Worm (Caenorhabditis elegans) whole organism, young adult: Measurements from ENCODE around the gene F09E10.7.

Source experiments
- B0019.2 ChIP-seq: fragments of 200-800 bp; sonication (Bioruptor generic); conservative IDR thresholded peaks from 2 replicates; pipeline ENCODE4 v1.3.6; 2022; ENCODE audit warnings: missing genetic modification reagents, missing genetic modification characterization, missing compliant biosample characterization
- C06A6.2 ChIP-seq: fragments of 200-800 bp; sonication (Bioruptor generic); conservative IDR thresholded peaks from 2 replicates; pipeline ENCODE4 v1.3.6; 2022; ENCODE audit warnings: missing genetic modification characterization, missing compliant biosample characterization
- F22D6.2 ChIP-seq: sonication (generic microtip); optimal IDR thresholded peaks from 2 replicates; lab custom pipeline; 2016; ENCODE audit warnings: mild to moderate bottlenecking, missing genetic modification characterization, missing compliant biosample characterization
- F33H1.4 ChIP-seq: fragments of 200-800 bp; sonication (Bioruptor generic); IDR thresholded peaks from 2 replicates; pipeline ENCODE4 v1.3.6; 2022; ENCODE audit warnings: missing genetic modification reagents, missing genetic modification characterization, missing compliant biosample characterization
- F52B5.7 ChIP-seq: sonication (generic microtip); optimal IDR thresholded peaks from 2 replicates; lab custom pipeline; 2016; ENCODE audit warnings: mild to moderate bottlenecking, missing genetic modification characterization, missing compliant biosample characterization
- K12H6.12 ChIP-seq: fragments of 200-800 bp; sonication (Bioruptor generic); optimal IDR thresholded peaks from 2 replicates; lab custom pipeline; 2018; ENCODE audit warnings: mild to moderate bottlenecking, missing genetic modification characterization, missing compliant biosample characterization
- Y67H2A.10 ChIP-seq: fragments of 200-800 bp; sonication (Bioruptor generic); conservative IDR thresholded peaks from 2 replicates; pipeline ENCODE4 v1.3.6; 2022; ENCODE audit warnings: missing genetic modification reagents, missing genetic modification characterization, missing compliant biosample characterization
- Y95B8A.8 ChIP-seq: fragments of 200-800 bp; sonication (Bioruptor generic); IDR thresholded peaks from 2 replicates; pipeline ENCODE4 v1.3.6; 2022; ENCODE audit warnings: missing genetic modification reagents, missing genetic modification characterization, missing compliant biosample characterization
- aptf-3 ChIP-seq: fragments of 200-800 bp; sonication (Bioruptor generic); IDR thresholded peaks from 2 replicates; pipeline ENCODE4 v1.3.6; 2022; ENCODE audit warnings: missing genetic modification characterization, missing compliant biosample characterization
- atf-7 ChIP-seq: sonication (generic microtip); optimal IDR thresholded peaks from 2 replicates; lab custom pipeline; 2017; ENCODE audit warnings: mild to moderate bottlenecking, missing genetic modification characterization, missing compliant biosample characterization
- cebp-1 ChIP-seq, 2 experiments: fragments of 200-800 bp in 1 of 2; sonication (Bioruptor generic) in 1 of 2; sonication (generic microtip) in 1 of 2; IDR thresholded peaks in 1 of 2; optimal IDR thresholded peaks in 1 of 2; 2 replicates each; pipeline versions ENCODE4 v1.3.6 to Lab custom; 2017 to 2022; ENCODE audit warnings: missing compliant biosample characterization in 2 of 2, missing genetic modification characterization in 2 of 2, mild to moderate bottlenecking in 1 of 2, missing genetic modification reagents in 1 of 2, moderate library complexity in 1 of 2
- ceh-100 ChIP-seq: fragments of 200-800 bp; sonication (Bioruptor generic); IDR thresholded peaks from 2 replicates; pipeline ENCODE4 v1.3.6; 2022; ENCODE audit warnings: missing genetic modification reagents, missing genetic modification characterization, missing compliant biosample characterization
- ceh-40 ChIP-seq: fragments of 200-800 bp; sonication (Bioruptor generic); IDR thresholded peaks from 2 replicates; pipeline ENCODE4 v1.3.6; 2022; ENCODE audit warnings: missing genetic modification characterization, missing compliant biosample characterization
- ceh-79 ChIP-seq: sonication (generic microtip); optimal IDR thresholded peaks from 2 replicates; lab custom pipeline; 2017; ENCODE audit warnings: mild to moderate bottlenecking, missing genetic modification characterization, missing compliant biosample characterization
- chd-7 ChIP-seq: sonication (generic microtip); optimal IDR thresholded peaks from 2 replicates; lab custom pipeline; 2016; ENCODE audit warnings: mild to moderate bottlenecking, missing genetic modification characterization, moderate library complexity, missing compliant biosample characterization
- dox-1 ChIP-seq: fragments of 200-800 bp; sonication (Bioruptor generic); IDR thresholded peaks from 2 replicates; pipeline ENCODE4 v1.3.6; 2022; ENCODE audit warnings: missing genetic modification reagents, missing genetic modification characterization, missing compliant biosample characterization
- efl-1 ChIP-seq: fragments of 150-350 bp; optimal IDR thresholded peaks from 2 replicates; lab custom pipeline; 2014; ENCODE audit warnings: missing biosample characterization, missing genetic modification reagents, missing genetic modification characterization
- egl-44 ChIP-seq: fragments of 200-800 bp; sonication (Bioruptor generic); IDR thresholded peaks from 2 replicates; pipeline ENCODE4 v1.3.6; 2022; ENCODE audit warnings: missing genetic modification reagents, missing genetic modification characterization, missing compliant biosample characterization
- ekl-4 ChIP-seq: fragments of 200-800 bp; sonication (Bioruptor generic); IDR thresholded peaks from 2 replicates; pipeline ENCODE4 v1.3.6; 2022; ENCODE audit warnings: missing genetic modification reagents, missing genetic modification characterization, missing compliant biosample characterization
- hlh-26 ChIP-seq: fragments of 200-800 bp; sonication (Bioruptor generic); conservative IDR thresholded peaks from 2 replicates; pipeline ENCODE4 v1.3.6; 2022; ENCODE audit warnings: missing genetic modification reagents, missing genetic modification characterization, missing compliant biosample characterization
- hmg-1.2 ChIP-seq: fragments of 200-800 bp; sonication (Bioruptor generic); IDR thresholded peaks from 2 replicates; pipeline ENCODE4 v1.3.6; 2022; ENCODE audit warnings: missing genetic modification reagents, missing genetic modification characterization, missing compliant biosample characterization
- hsf-1 ChIP-seq: fragments of 200-800 bp; sonication (Bioruptor generic); IDR thresholded peaks from 2 replicates; pipeline ENCODE4 v1.3.6; 2022; ENCODE audit warnings: missing genetic modification reagents, missing genetic modification characterization, missing compliant biosample characterization
- let-607 ChIP-seq, 2 experiments: fragments of 200-800 bp in 1 of 2; sonication (Bioruptor generic) in 1 of 2; sonication (generic microtip) in 1 of 2; optimal IDR thresholded peaks; 2 replicates each; lab custom pipeline; 2016 to 2018; ENCODE audit warnings: mild to moderate bottlenecking in 2 of 2, missing compliant biosample characterization in 2 of 2, missing genetic modification characterization in 2 of 2, moderate library complexity in 2 of 2, missing genotype in 1 of 2
- lin-26 ChIP-seq: fragments of 200-800 bp; sonication (Bioruptor generic); IDR thresholded peaks from 2 replicates; pipeline ENCODE4 v1.3.6; 2022; ENCODE audit warnings: missing genetic modification reagents, missing genetic modification characterization, missing compliant biosample characterization
- lin-35 ChIP-seq, 3 experiments: fragments of 150-350 bp in 2 of 3; sonication (generic microtip) in 1 of 3; optimal IDR thresholded peaks; 2 replicates each; lab custom pipeline; 2014 to 2018; ENCODE audit warnings: missing biosample characterization in 3 of 3, missing genetic modification characterization in 3 of 3, missing genetic modification reagents in 3 of 3
- lin-40 ChIP-seq: sonication (generic microtip); optimal IDR thresholded peaks from 2 replicates; lab custom pipeline; 2016; ENCODE audit warnings: missing genetic modification characterization, mild to moderate bottlenecking, missing compliant biosample characterization, missing genotype, missing genetic modification reagents
- lin-54 ChIP-seq: fragments of 200-800 bp; sonication (Bioruptor generic); optimal IDR thresholded peaks from 2 replicates; lab custom pipeline; 2018; ENCODE audit warnings: mild to moderate bottlenecking, missing genetic modification characterization, missing compliant biosample characterization
- madf-8 ChIP-seq: fragments of 200-800 bp; sonication (Bioruptor generic); conservative IDR thresholded peaks from 2 replicates; pipeline ENCODE4 v1.3.6; 2022; ENCODE audit warnings: missing genetic modification reagents, missing genetic modification characterization, missing compliant biosample characterization
- mcd-1 ChIP-seq: fragments of 200-800 bp; sonication (Bioruptor generic); IDR thresholded peaks from 2 replicates; pipeline ENCODE4 v1.3.6; 2022; ENCODE audit warnings: missing genetic modification reagents, missing genetic modification characterization, missing compliant biosample characterization
- mxl-1 ChIP-seq: sonication (generic microtip); optimal IDR thresholded peaks from 2 replicates; lab custom pipeline; 2016; ENCODE audit warnings: missing genetic modification characterization, missing compliant biosample characterization
- nhr-80 ChIP-seq: sonication (generic microtip); optimal IDR thresholded peaks from 2 replicates; lab custom pipeline; 2016; ENCODE audit warnings: missing genetic modification characterization, missing compliant biosample characterization
- pha-4 ChIP-seq: fragments of 150-350 bp; sonication (generic microtip); optimal IDR thresholded peaks from 2 replicates; lab custom pipeline; 2014; ENCODE audit warnings: missing biosample characterization, missing genetic modification reagents, missing genetic modification characterization
- rpc-1 ChIP-seq, 2 experiments: fragments of 150-350 bp in 1 of 2; sonication (generic microtip) in 1 of 2; optimal IDR thresholded peaks; 2 replicates each; lab custom pipeline; 2014 to 2018; ENCODE audit warnings: missing biosample characterization in 1 of 2, missing genetic modification characterization in 1 of 2, missing genetic modification reagents in 1 of 2, missing genotype in 1 of 2
- sdz-38 ChIP-seq: sonication (generic microtip); optimal IDR thresholded peaks from 2 replicates; lab custom pipeline; 2016; ENCODE audit warnings: missing genotype, missing genetic modification characterization, missing compliant biosample characterization
- somi-1 ChIP-seq: fragments of 200-800 bp; sonication (Bioruptor generic); optimal IDR thresholded peaks from 2 replicates; lab custom pipeline; 2018; ENCODE audit warnings: mild to moderate bottlenecking, missing genetic modification characterization, missing compliant biosample characterization
- tbp1 ChIP-seq: fragments of 200-800 bp; sonication (Bioruptor generic); optimal IDR thresholded peaks from 2 replicates; lab custom pipeline; 2018; ENCODE audit warnings: mild to moderate bottlenecking, missing genetic modification characterization, missing compliant biosample characterization
- tlf-1 ChIP-seq: fragments of 200-800 bp; sonication (Bioruptor generic); optimal IDR thresholded peaks from 2 replicates; lab custom pipeline; 2018; ENCODE audit warnings: mild to moderate bottlenecking, missing genetic modification characterization, missing compliant biosample characterization
- xnd-1 ChIP-seq: sonication (generic microtip); optimal IDR thresholded peaks from 2 replicates; lab custom pipeline; 2016; ENCODE audit warnings: missing genotype, missing genetic modification reagents, missing genetic modification characterization, missing compliant biosample characterization
- zfh-2 ChIP-seq: fragments of 200-800 bp; sonication (Bioruptor generic); conservative IDR thresholded peaks from 2 replicates; pipeline ENCODE4 v1.3.6; 2022; ENCODE audit warnings: missing genetic modification reagents, missing genetic modification characterization, missing compliant biosample characterization
- ztf-25 ChIP-seq: fragments of 200-800 bp; sonication (Bioruptor generic); IDR thresholded peaks from 2 replicates; pipeline ENCODE4 v1.3.6; 2022; ENCODE audit warnings: missing genetic modification reagents, missing genetic modification characterization, missing compliant biosample characterization
- ztf-26 ChIP-seq: sonication (generic microtip); optimal IDR thresholded peaks from 2 replicates; lab custom pipeline; 2017; ENCODE audit warnings: missing genetic modification characterization, missing compliant biosample characterization
- ztf-6 ChIP-seq: fragments of 200-800 bp; sonication (Bioruptor generic); IDR thresholded peaks from 2 replicates; pipeline ENCODE4 v1.3.6; 2022; ENCODE audit warnings: missing genetic modification reagents, missing genetic modification characterization, missing compliant biosample characterization

F09E10.7 gene

ce11 chrX:1477932-1478331, 23.7 kb downstream of the F09E10.7 start:
- TF ChIP-seq tbp1: peak; percentile 33
- no peak for TF ChIP-seq ztf-6 (GFP tag; lab: Robert Waterston, UW)
- 0 out of 2 replicates have a peak, but pooled peaks have one; percentile 21 for TF ChIP-seq egl-44 (GFP tag; lab: Robert Waterston, UW)
- no peak for TF ChIP-seq lin-35 (GFP tag; optimal IDR thresholded peaks at IDR 0.05; lab: Kevin White, UChicago)
- peak; percentile 36 for TF ChIP-seq let-607 (tag; optimal IDR thresholded peaks at IDR 0.05; lab: Kevin White, UChicago)
- peak; percentile 18 for TF ChIP-seq pha-4 (tag; lab: Kevin White, UChicago)
- TF ChIP-seq ztf-26: peak; percentile 85
- TF ChIP-seq B0019.2 (GFP tag; lab: Robert Waterston, UW): no peak
- peak; percentile 7 for TF ChIP-seq lin-54 (GFP tag; lab: Kevin White, UChicago)
- TF ChIP-seq F52B5.7: no peak
- peak; percentile 64 for TF ChIP-seq lin-40 (tag; lab: Kevin White, UChicago)
- TF ChIP-seq cebp-1 (GFP tag; IDR thresholded peaks at IDR 0.05; lab: Robert Waterston, UW): no peak
- peak; percentile 39 for TF ChIP-seq cebp-1 (tag; optimal IDR thresholded peaks at IDR 0.05; lab: Kevin White, UChicago)
- TF ChIP-seq somi-1 (GFP tag; lab: Kevin White, UChicago): peak; percentile 3
- peak; percentile 11; the same call in 1 of the 2 replicates for TF ChIP-seq mcd-1 (GFP tag; lab: Robert Waterston, UW)
- peak; percentile 71 for TF ChIP-seq nhr-80 (tag; lab: Kevin White, UChicago)
- no peak for TF ChIP-seq ekl-4 (GFP tag; lab: Robert Waterston, UW)
- TF ChIP-seq F22D6.2: peak; percentile 76
- no peak for TF ChIP-seq tlf-1 (GFP tag; lab: Kevin White, UChicago)
- peak; percentile 87 for TF ChIP-seq atf-7 (tag; lab: Kevin White, UChicago)
- 0 out of 2 replicates have a peak, but pooled peaks have one; percentile 29 for TF ChIP-seq C06A6.2 (GFP tag; lab: Robert Waterston, UW)
- no peak for TF ChIP-seq F33H1.4 (GFP tag; lab: Robert Waterston, UW)
- TF ChIP-seq dox-1 (GFP tag; lab: Robert Waterston, UW): peak; percentile 42; the same call in 1 of the 2 replicates

- TF ChIP-seq lin-26 (GFP tag; lab: Robert Waterston, UW) (0 out of 2 replicates have a peak, but pooled peaks have one; percentile 12), K12H6.12 (tag; lab: Kevin White, UChicago) (no peak), chd-7 (tag; lab: Kevin White, UChicago) (no peak), ztf-25 (GFP tag; lab: Robert Waterston, UW) (no peak), lin-40 (tag; lab: Kevin White, UChicago) (no peak), cebp-1 (GFP tag; IDR thresholded peaks at IDR 0.05; lab: Robert Waterston, UW) (no peak), cebp-1 (tag; optimal IDR thresholded peaks at IDR 0.05; lab: Kevin White, UChicago) (peak; percentile 68), efl-1 (GFP tag; lab: Kevin White, UChicago) (peak; percentile 51), zfh-2 (peak; percentile 39; the same call in 1 of the 2 replicates), madf-8 (GFP tag; lab: Robert Waterston, UW) (0 out of 2 replicates have a peak, but pooled peaks have one; percentile 28), ceh-40 (no peak)
Measured at ce11 chrX:1476005-1476404, 25.6 kb downstream of the F09E10.7 start.

ce11 chrX:1473794-1474193, 27.9 kb downstream of the F09E10.7 start:
- TF ChIP-seq hlh-26 (GFP tag; lab: Robert Waterston, UW): no peak
- no peak for TF ChIP-seq cebp-1 (GFP tag; IDR thresholded peaks at IDR 0.05; lab: Robert Waterston, UW)
- TF ChIP-seq cebp-1 (tag; optimal IDR thresholded peaks at IDR 0.05; lab: Kevin White, UChicago): peak; percentile 67
- no peak for TF ChIP-seq madf-8 (GFP tag; lab: Robert Waterston, UW)
- TF ChIP-seq hsf-1: no peak
- no peak for TF ChIP-seq mxl-1 (tag; lab: Kevin White, UChicago)
- no peak for TF ChIP-seq ceh-100
- peak; percentile 16 for TF ChIP-seq rpc-1 (optimal IDR thresholded peaks at IDR 0.05; lab: Kevin White, UChicago)
- TF ChIP-seq rpc-1 (tag; optimal IDR thresholded peaks at IDR 0.05; lab: Kevin White, UChicago): peak; percentile 57
- TF ChIP-seq aptf-3 (GFP tag; lab: Robert Waterston, UW): no peak
- no peak for TF ChIP-seq K12H6.12 (tag; lab: Kevin White, UChicago)
- TF ChIP-seq sdz-38 (tag; lab: Kevin White, UChicago): no peak
- no peak for TF ChIP-seq chd-7 (tag; lab: Kevin White, UChicago)
- TF ChIP-seq ceh-79 (tag; lab: Kevin White, UChicago): no peak
- TF ChIP-seq Y67H2A.10 (GFP tag; lab: Robert Waterston, UW): no peak
- no peak for TF ChIP-seq hmg-1.2 (GFP tag; lab: Robert Waterston, UW)
- no peak for TF ChIP-seq Y95B8A.8 (GFP tag; lab: Robert Waterston, UW)
- TF ChIP-seq B0019.2 (GFP tag; lab: Robert Waterston, UW): no peak
- no peak for TF ChIP-seq xnd-1 (tag; lab: Kevin White, UChicago)
